Fruit fly (Drosophila melanogaster) whole organism, wandering third instar larva: ENCODE data around the gene CG11670.

Source experiments
- Hr78 ChIP-seq: fragments of >200 bp; optimal IDR thresholded peaks from 2 replicates; lab custom pipeline; 2017; ENCODE audit warnings: missing biosample characterization, missing genetic modification characterization
- br ChIP-seq: fragments of 200-800 bp; sonication (Bioruptor generic); optimal IDR thresholded peaks from 2 replicates; lab custom pipeline; 2016; ENCODE audit warnings: missing biosample characterization, missing genetic modification characterization
- foxo ChIP-seq, 2 experiments: fragments of 200-800 bp; sonication (Bioruptor generic); optimal IDR thresholded peaks; 2 replicates in 1 of 2; 3 replicates in 1 of 2; lab custom pipeline; 2016 to 2017; ENCODE audit warnings: missing biosample characterization in 2 of 2, missing genetic modification characterization in 2 of 2
- h ChIP-seq: fragments of 200-800 bp; sonication (Bioruptor generic); optimal IDR thresholded peaks from 3 replicates; lab custom pipeline; 2016; ENCODE audit warnings: missing biosample characterization, mild to moderate bottlenecking, missing genetic modification characterization

dm6 chr3R:13032323-13032722 is 9.5 kb upstream of the CG11670 start, which contains the start of gene ry:
- TF ChIP-seq foxo (GFP tag; optimal IDR thresholded peaks at IDR 0.05; lab: Kevin White, UChicago) (no peak), br (no peak), h (GFP tag; lab: Kevin White, UChicago) (no peak), Hr78 (GFP tag; lab: Kevin White, UChicago) (no peak)
